Fruit fly (Drosophila melanogaster) whole organism, embryonic: ENCODE results near the gene CG3630.

Experiments
- Adf1 ChIP-seq: fragments of 200-800 bp; sonication (Bioruptor generic); IDR thresholded peaks from 2 replicates; pipeline ENCODE4 v1.3.6; 2022; ENCODE audit warnings: missing biosample characterization, missing genetic modification characterization
- Antp ChIP-seq: fragments of 200-800 bp; sonication (Bioruptor generic); optimal IDR thresholded peaks from 3 replicates; lab custom pipeline; 2016; ENCODE audit warnings: missing biosample characterization, missing genetic modification characterization
- Bdp1 ChIP-seq: fragments of 200-800 bp; sonication (Bioruptor generic); optimal IDR thresholded peaks from 3 replicates; lab custom pipeline; 2016; ENCODE audit warnings: missing biosample characterization, missing genetic modification characterization
- CG11247 ChIP-seq: fragments of 200-800 bp; sonication (Bioruptor generic); IDR thresholded peaks from 2 replicates; pipeline ENCODE4 v1.3.6; 2022; ENCODE audit warnings: missing biosample characterization, missing genetic modification characterization
- CG11456 ChIP-seq: fragments of 200-800 bp; sonication (Bioruptor generic); IDR thresholded peaks from 3 replicates; pipeline ENCODE4 v1.3.6; 2022; ENCODE audit warnings: missing biosample characterization, missing genetic modification characterization
- CG12744 ChIP-seq: fragments of 200-800 bp; sonication (Bioruptor generic); optimal IDR thresholded peaks from 2 replicates; lab custom pipeline; 2016; ENCODE audit warnings: missing biosample characterization, missing genetic modification characterization
- CG14050 ChIP-seq: fragments of 200-800 bp; sonication (Bioruptor generic); IDR thresholded peaks from 3 replicates; pipeline ENCODE4 v1.3.6; 2022; ENCODE audit warnings: missing biosample characterization, missing genetic modification characterization
- CG1603 ChIP-seq: fragments of 200-800 bp; sonication (Bioruptor generic); optimal IDR thresholded peaks from 2 replicates; lab custom pipeline; 2019; ENCODE audit warnings: missing biosample characterization, mild to moderate bottlenecking, missing genetic modification characterization, moderate library complexity
- CG1647 ChIP-seq: fragments of 200-800 bp; sonication (Bioruptor generic); optimal IDR thresholded peaks from 3 replicates; lab custom pipeline; 2016; ENCODE audit warnings: missing biosample characterization, missing genetic modification characterization
- CG32532 ChIP-seq: fragments of 200-800 bp; sonication (Bioruptor generic); IDR thresholded peaks from 2 replicates; pipeline ENCODE4 v1.3.6; 2022; ENCODE audit warnings: missing biosample characterization, missing genetic modification characterization
- CG32772 ChIP-seq: fragments of 200-800 bp; sonication (Bioruptor generic); IDR thresholded peaks from 2 replicates; pipeline ENCODE4 v1.3.6; 2022; ENCODE audit warnings: missing biosample characterization, missing genetic modification characterization
- CG3726 ChIP-seq: fragments of 200-800 bp; sonication (Bioruptor generic); IDR thresholded peaks from 3 replicates; pipeline ENCODE4, ENCODE4 v1.3.6; 2022; ENCODE audit warnings: missing biosample characterization, missing genetic modification characterization
- CG3847 ChIP-seq: fragments of 200-800 bp; sonication (Bioruptor generic); IDR thresholded peaks from 2 replicates; pipeline ENCODE4 v1.3.6; 2022; ENCODE audit warnings: missing biosample characterization, missing genetic modification characterization
- CG3995 ChIP-seq: fragments of 200-800 bp; sonication (Bioruptor generic); optimal IDR thresholded peaks from 3 replicates; lab custom pipeline; 2016; ENCODE audit warnings: missing biosample characterization, missing genetic modification characterization
- CG4360 ChIP-seq: fragments of 200-800 bp; sonication (Bioruptor generic); IDR thresholded peaks from 2 replicates; pipeline ENCODE4 v1.3.6; 2022; ENCODE audit warnings: missing biosample characterization, missing genetic modification characterization
- CG4617 ChIP-seq: fragments of 200-800 bp; sonication (Bioruptor generic); optimal IDR thresholded peaks from 3 replicates; lab custom pipeline; 2016; ENCODE audit warnings: missing biosample characterization, missing genetic modification characterization, borderline replicate concordance
- CG6813 ChIP-seq: fragments of 200-800 bp; sonication (Bioruptor generic); optimal IDR thresholded peaks from 2 replicates; lab custom pipeline; 2017; ENCODE audit warnings: missing biosample characterization, missing genetic modification characterization, mild to moderate bottlenecking, moderate library complexity, missing genetic modification reagents
- CG7839 ChIP-seq: fragments of 200-800 bp; sonication (Bioruptor generic); optimal IDR thresholded peaks from 3 replicates; lab custom pipeline; 2018; ENCODE audit warnings: missing biosample characterization, mild to moderate bottlenecking, missing genetic modification characterization, moderate library complexity
- CG9437 ChIP-seq: fragments of 200-800 bp; sonication (Bioruptor generic); optimal IDR thresholded peaks from 2 replicates; lab custom pipeline; 2018; ENCODE audit warnings: missing biosample characterization, mild to moderate bottlenecking, missing genetic modification characterization
- CoRest ChIP-seq: fragments of 200-800 bp; sonication (Bioruptor generic); optimal IDR thresholded peaks from 3 replicates; lab custom pipeline; 2018; ENCODE audit warnings: missing biosample characterization, mild to moderate bottlenecking, missing genetic modification characterization, moderate library complexity
- Dad ChIP-seq: fragments of 200-800 bp; sonication (Bioruptor generic); optimal IDR thresholded peaks from 3 replicates; lab custom pipeline; 2016; ENCODE audit warnings: missing biosample characterization, missing genetic modification characterization
- Dll ChIP-seq: fragments of 200-800 bp; sonication (Bioruptor generic); IDR thresholded peaks from 4 replicates; pipeline ENCODE4 v1.3.6; 2022; ENCODE audit warnings: missing biosample characterization, missing genetic modification characterization; ENCODE audit not compliant: partially characterized antibody
- Fer2 ChIP-seq: fragments of 200-800 bp; sonication (Bioruptor generic); optimal IDR thresholded peaks from 2 replicates; lab custom pipeline; 2018; ENCODE audit warnings: missing biosample characterization, mild to moderate bottlenecking, missing genetic modification characterization, moderate library complexity
- Fer3 ChIP-seq: fragments of 200-800 bp; sonication (Bioruptor generic); optimal IDR thresholded peaks from 2 replicates; lab custom pipeline; 2018; ENCODE audit warnings: missing biosample characterization, mild to moderate bottlenecking, missing genetic modification characterization, moderate library complexity
- Gsc ChIP-seq: fragments of 200-800 bp; sonication (Bioruptor generic); IDR thresholded peaks from 2 replicates; pipeline ENCODE4 v1.3.6; 2022; ENCODE audit warnings: missing biosample characterization, missing genetic modification characterization
- Gug ChIP-seq: fragments of 200-800 bp; sonication (Bioruptor generic); IDR thresholded peaks from 4 replicates; pipeline ENCODE4 v1.3.6; 2022; ENCODE audit warnings: missing biosample characterization, missing genetic modification characterization
- HLH3B ChIP-seq: fragments of 200-800 bp; sonication (Bioruptor generic); IDR thresholded peaks from 2 replicates; pipeline ENCODE4 v1.3.6; 2022; ENCODE audit warnings: missing biosample characterization, missing genetic modification characterization
- HLHmδ ChIP-seq: fragments of 200-800 bp; sonication (Bioruptor generic); optimal IDR thresholded peaks from 2 replicates; lab custom pipeline; 2018; ENCODE audit warnings: missing biosample characterization, mild to moderate bottlenecking, missing genetic modification characterization, moderate library complexity
- Nf-YC ChIP-seq: fragments of 200-800 bp; optimal IDR thresholded peaks from 3 replicates; lab custom pipeline; 2019; ENCODE audit warnings: missing biosample characterization, mild to moderate bottlenecking, missing genetic modification characterization, moderate library complexity
- Oli ChIP-seq: fragments of 200-800 bp; sonication (Bioruptor generic); optimal IDR thresholded peaks from 2 replicates; lab custom pipeline; 2018; ENCODE audit warnings: missing biosample characterization, mild to moderate bottlenecking, missing genetic modification characterization, moderate library complexity
- Six4 ChIP-seq: fragments of 200-800 bp; sonication (Bioruptor generic); optimal IDR thresholded peaks from 2 replicates; lab custom pipeline; 2016; ENCODE audit warnings: missing biosample characterization, missing genetic modification characterization
- ato ChIP-seq: fragments of 200-800 bp; sonication (Bioruptor generic); IDR thresholded peaks from 2 replicates; pipeline ENCODE4 v1.3.6; 2022; ENCODE audit warnings: missing biosample characterization, missing genetic modification characterization; ENCODE audit not compliant: partially characterized antibody
- bigmax ChIP-seq: fragments of 200-800 bp; sonication (Bioruptor generic); optimal IDR thresholded peaks from 2 replicates; lab custom pipeline; 2018; ENCODE audit warnings: missing biosample characterization, mild to moderate bottlenecking, missing genetic modification characterization
- bowl ChIP-seq: fragments of 200-800 bp; sonication (Bioruptor generic); IDR thresholded peaks from 2 replicates; pipeline ENCODE4 v1.3.6; 2022; ENCODE audit warnings: missing biosample characterization, missing genetic modification characterization
- bsh ChIP-seq, 2 experiments: fragments of 200-800 bp; sonication (Bioruptor generic); optimal IDR thresholded peaks; 2 replicates each; lab custom pipeline; 2017 to 2018; ENCODE audit warnings: mild to moderate bottlenecking in 2 of 2, missing biosample characterization in 2 of 2, missing genetic modification characterization in 2 of 2, moderate library complexity in 1 of 2
- caup ChIP-seq: fragments of 200-800 bp; sonication (Bioruptor generic); optimal IDR thresholded peaks from 3 replicates; lab custom pipeline; 2017; ENCODE audit warnings: missing biosample characterization, mild to moderate bottlenecking, missing genetic modification characterization, moderate library complexity; ENCODE audit not compliant: severe bottlenecking
- crc ChIP-seq: fragments of 200-800 bp; sonication (Bioruptor generic); optimal IDR thresholded peaks from 2 replicates; lab custom pipeline; 2016; ENCODE audit warnings: missing biosample characterization, missing genetic modification characterization
- dati ChIP-seq: fragments of 200-800 bp; sonication (Bioruptor generic); IDR thresholded peaks from 2 replicates; pipeline ENCODE4 v1.3.6; 2022; ENCODE audit warnings: missing biosample characterization, missing genetic modification characterization
- dpn ChIP-seq, 2 experiments: fragments of 200-800 bp; sonication (Bioruptor generic); optimal IDR thresholded peaks; 3 replicates each; lab custom pipeline; 2016; ENCODE audit warnings: missing biosample characterization in 2 of 2, missing genetic modification characterization in 2 of 2
- dysf ChIP-seq: fragments of 200-800 bp; sonication (Bioruptor generic); IDR thresholded peaks from 3 replicates; pipeline ENCODE4 v1.3.6; 2022; ENCODE audit warnings: missing biosample characterization, missing genetic modification characterization
- fd102C ChIP-seq: fragments of 200-800 bp; sonication (Bioruptor generic); optimal IDR thresholded peaks from 2 replicates; lab custom pipeline; 2018; ENCODE audit warnings: missing biosample characterization, mild to moderate bottlenecking, missing genetic modification characterization, moderate library complexity
- fu2 ChIP-seq: fragments of 200-800 bp; sonication (Bioruptor generic); optimal IDR thresholded peaks from 2 replicates; lab custom pipeline; 2016; ENCODE audit warnings: missing biosample characterization, missing genetic modification characterization
- gro ChIP-seq: fragments of 200-800 bp; sonication (Bioruptor generic); optimal IDR thresholded peaks from 2 replicates; lab custom pipeline; 2016; ENCODE audit warnings: missing biosample characterization, missing genetic modification characterization
- knrl ChIP-seq: fragments of 200-800 bp; sonication (Bioruptor generic); IDR thresholded peaks from 3 replicates; pipeline ENCODE4 v1.3.6; 2022; ENCODE audit warnings: missing biosample characterization, missing genetic modification characterization; ENCODE audit not compliant: partially characterized antibody
- schlank ChIP-seq: fragments of 200-800 bp; sonication (Bioruptor generic); optimal IDR thresholded peaks from 2 replicates; lab custom pipeline; 2018; ENCODE audit warnings: missing biosample characterization, mild to moderate bottlenecking, missing genetic modification characterization
- sr ChIP-seq: fragments of 200-800 bp; sonication (Bioruptor generic); IDR thresholded peaks from 3 replicates; pipeline ENCODE4 v1.3.6; 2022; ENCODE audit warnings: missing biosample characterization, missing genetic modification characterization
- toy ChIP-seq: fragments of 200-800 bp; sonication (Bioruptor generic); IDR thresholded peaks from 2 replicates; pipeline ENCODE4 v1.3.6; 2022; ENCODE audit warnings: missing biosample characterization, missing genetic modification characterization
- tup ChIP-seq: fragments of 200-800 bp; sonication (Bioruptor generic); optimal IDR thresholded peaks from 2 replicates; lab custom pipeline; 2016; ENCODE audit warnings: missing biosample characterization, mild to moderate bottlenecking, missing genetic modification characterization, moderate library complexity
- twi ChIP-seq: fragments of 200-800 bp; optimal IDR thresholded peaks from 2 replicates; lab custom pipeline; 2019; ENCODE audit warnings: missing biosample characterization, mild to moderate bottlenecking, missing genetic modification characterization, moderate library complexity
- unc-4 ChIP-seq: fragments of 200-800 bp; sonication (Bioruptor generic); IDR thresholded peaks from 2 replicates; pipeline ENCODE4 v1.3.6; 2022; ENCODE audit warnings: missing biosample characterization, missing genetic modification characterization; ENCODE audit not compliant: partially characterized antibody
- usp ChIP-seq: fragments of >200 bp; optimal IDR thresholded peaks from 2 replicates; lab custom pipeline; 2017; ENCODE audit warnings: missing biosample characterization, missing genetic modification characterization

Gene CG3630

dm6 chrX:2166129-2166528 is 4.1 kb downstream of the CG3630 start (continued):
- TF ChIP-seq ato (no peak), Nf-YC (tag; lab: Kevin White, UChicago) (no peak), CG1647 (GFP tag; lab: Kevin White, UChicago) (no peak), Dad (GFP tag; lab: Kevin White, UChicago) (no peak), sr (GFP tag; lab: Robert Waterston, UW) (no peak), Oli (tag; lab: Kevin White, UChicago) (peak; percentile 46), CG4360 (GFP tag; lab: Robert Waterston, UW) (no peak), CG12744 (GFP tag; lab: Kevin White, UChicago) (no peak), CG1603 (tag; lab: Kevin White, UChicago) (peak; percentile 80), unc-4 (GFP tag; lab: Robert Waterston, UW) (no peak), CG11456 (GFP tag; lab: Robert Waterston, UW) (no peak), schlank (tag; lab: Kevin White, UChicago) (no peak), HLH3B (GFP tag; lab: Robert Waterston, UW) (peak; percentile 83), CoRest (tag; lab: Kevin White, UChicago) (peak; percentile 3), dysf (GFP tag; lab: Robert Waterston, UW) (peak; percentile 45; the same call in 2 of the 3 replicates), Dll (GFP tag; lab: Robert Waterston, UW) (no peak), fd102C (GFP tag; lab: Kevin White, UChicago) (no peak), CG32532 (GFP tag; lab: Robert Waterston, UW) (0 out of 2 replicates have a peak, but pooled peaks have one; percentile 5), Fer2 (no peak), knrl (GFP tag; lab: Robert Waterston, UW) (no peak), CG9437 (no peak), CG3726 (GFP tag; lab: Robert Waterston, UW) (no peak; the same call in 2 of the 3 replicates), caup (GFP tag; lab: Kevin White, UChicago) (no peak), usp (no peak), bigmax (no peak), tup (GFP tag; lab: Kevin White, UChicago) (no peak), bowl (GFP tag; lab: Robert Waterston, UW) (no peak), Bdp1 (GFP tag; lab: Kevin White, UChicago) (no peak), CG14050 (GFP tag; lab: Robert Waterston, UW) (peak; percentile 50; the same call in 2 of the 3 replicates), twi (tag; lab: Kevin White, UChicago) (no peak), Gsc (GFP tag; lab: Robert Waterston, UW) (no peak), CG32772 (GFP tag; lab: Robert Waterston, UW) (peak; percentile 59; the same call in 1 of the 2 replicates), CG4617 (GFP tag; lab: Kevin White, UChicago) (no peak), CG3847 (no peak), CG6813 (GFP tag; lab: Kevin White, UChicago) (no peak), crc (GFP tag; lab: Kevin White, UChicago) (no peak), fu2 (GFP tag; lab: Kevin White, UChicago) (no peak), dpn (GFP tag; optimal IDR thresholded peaks at IDR 0.05; lab: Kevin White, UChicago) (peak in 1 of 2 experiments; percentile 10), Antp (no peak), CG7839 (tag; lab: Kevin White, UChicago) (peak; percentile 8), Adf1 (GFP tag; lab: Robert Waterston, UW) (no peak), Gug (GFP tag; lab: Robert Waterston, UW) (peak; percentile 59; the same call in 3 of the 4 replicates), toy (GFP tag; lab: Robert Waterston, UW) (no peak), CG3995 (GFP tag; lab: Kevin White, UChicago) (no peak), HLHmδ (GFP tag; lab: Kevin White, UChicago) (no peak), CG11247 (GFP tag; lab: Robert Waterston, UW) (no peak), Fer3 (tag; lab: Kevin White, UChicago) (no peak), dati (GFP tag; lab: Robert Waterston, UW) (peak; percentile 62; the same call in 1 of the 2 replicates), Six4 (GFP tag; lab: Kevin White, UChicago) (peak; percentile 13), gro (GFP tag; lab: Kevin White, UChicago) (no peak), bsh (GFP tag; optimal IDR thresholded peaks at IDR 0.05; lab: Kevin White, UChicago) (peak in 1 of 2 experiments; percentile 71)
